Fruit fly (Drosophila melanogaster) whole organism, prepupa: Measurements from ENCODE around the gene N.

Experiments
- CG6163 ChIP-seq: fragments of 200-800 bp; sonication (Bioruptor generic); IDR thresholded peaks from 3 replicates; pipeline ENCODE4 v1.3.6; 2022; ENCODE audit warnings: missing biosample characterization, missing genetic modification characterization
- CG7368 ChIP-seq: fragments of 200-800 bp; sonication (Bioruptor generic); optimal IDR thresholded peaks from 3 replicates; lab custom pipeline; 2016; ENCODE audit warnings: missing biosample characterization, missing genetic modification characterization
- CG8319 ChIP-seq: fragments of 200-800 bp; sonication (Bioruptor generic); optimal IDR thresholded peaks from 3 replicates; lab custom pipeline; 2016; ENCODE audit warnings: missing biosample characterization, missing genetic modification characterization
- Hr39 ChIP-seq: fragments of 200-800 bp; sonication (Bioruptor generic); optimal IDR thresholded peaks from 2 replicates; lab custom pipeline; 2016; ENCODE audit warnings: missing biosample characterization, missing genetic modification characterization
- Sox102F ChIP-seq: fragments of 200-800 bp; sonication (Bioruptor generic); optimal IDR thresholded peaks from 2 replicates; lab custom pipeline; 2016; ENCODE audit warnings: missing biosample characterization, mild to moderate bottlenecking, missing genetic modification characterization
- dsx ChIP-seq: fragments of 200-800 bp; optimal IDR thresholded peaks from 3 replicates; lab custom pipeline; 2019; ENCODE audit warnings: missing biosample characterization, mild to moderate bottlenecking, missing genetic modification characterization, moderate library complexity; ENCODE audit not compliant: poor library complexity, severe bottlenecking
- eg ChIP-seq: fragments of 200-800 bp; sonication (Bioruptor generic); IDR thresholded peaks from 3 replicates; pipeline ENCODE4 v1.3.6; 2022; ENCODE audit warnings: missing biosample characterization, missing genetic modification characterization

DNA sequence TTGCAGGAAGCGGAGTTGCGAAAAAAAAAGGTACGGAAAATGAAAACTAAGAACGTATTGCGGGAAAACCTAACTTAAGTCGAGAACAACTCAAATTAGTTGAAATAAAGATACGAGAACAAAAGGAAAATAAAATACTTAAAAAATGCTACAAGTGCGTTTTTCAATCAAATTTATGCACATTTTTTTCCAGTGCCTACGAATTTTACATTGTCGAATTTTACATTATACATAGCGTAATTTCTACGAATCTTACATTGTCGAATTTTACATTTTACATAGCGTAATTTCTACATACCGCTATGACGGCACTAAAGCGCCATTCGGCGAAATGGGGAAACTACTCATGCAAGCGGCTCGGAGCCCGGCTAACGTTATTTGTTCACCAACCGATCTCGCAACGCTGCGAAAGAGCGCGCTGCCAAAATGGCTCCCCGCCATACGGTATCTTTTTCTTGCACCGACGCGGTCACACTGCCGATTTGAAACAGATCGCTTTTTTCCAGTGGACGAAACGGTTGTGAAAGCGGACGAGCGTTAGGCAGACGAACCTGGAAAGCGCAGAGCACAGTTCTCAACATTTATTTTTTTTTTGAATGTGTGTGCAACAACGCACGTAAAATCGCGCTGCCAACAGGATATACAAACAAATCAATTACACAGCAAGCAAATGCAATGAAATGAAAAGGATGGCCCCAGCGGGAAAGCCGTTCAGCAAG lies at the start of gene N:
- TF ChIP-seq CG7368 (GFP tag; lab: Kevin White, UChicago) (peak; percentile 14), Sox102F (GFP tag; lab: Kevin White, UChicago) (peak; percentile 12), dsx (GFP tag; lab: Kevin White, UChicago) (no peak), CG6163 (GFP tag; lab: Robert Waterston, UW) (peak; percentile 39), eg (GFP tag; lab: Robert Waterston, UW) (peak; percentile 69; the same call in 2 of the 3 replicates), CG8319 (GFP tag; lab: Kevin White, UChicago) (no peak), Hr39 (GFP tag; lab: Kevin White, UChicago) (peak; percentile 50)
